Worm (Caenorhabditis elegans) whole organism, L4/young adult: Measurements from ENCODE around the gene morc-1.

Experiments
- W03F9.2 ChIP-seq: fragments of 150-350 bp; optimal IDR thresholded peaks from 2 replicates; lab custom pipeline; 2014; ENCODE audit warnings: missing biosample characterization, missing genetic modification characterization
- him-1 ChIP-seq: sonication (generic microtip); optimal IDR thresholded peaks from 2 replicates; lab custom pipeline; 2016; ENCODE audit warnings: missing genotype, missing genetic modification reagents, missing genetic modification characterization, missing compliant biosample characterization

ce11 chrIII:5244539-5244938 lies 37.8 kb upstream of the morc-1 start, which contains the start of gene cnd-1:
- TF ChIP-seq W03F9.2 (tag; lab: Kevin White, UChicago), result no peak
- TF ChIP-seq him-1 (tag; lab: Kevin White, UChicago), result no peak
